Worm (Caenorhabditis elegans) whole organism, L4 larva: ENCODE data around the gene clec-5.

Experiments used
- ama-1 ChIP-seq: fragments of 150-350 bp; optimal IDR thresholded peaks from 2 replicates; lab custom pipeline; 2014; ENCODE audit warnings: inconsistent platforms, mixed read lengths
- arid-1 ChIP-seq: fragments of 200-800 bp; sonication (Bioruptor generic); conservative IDR thresholded peaks from 2 replicates; pipeline ENCODE4 v1.3.6; 2022; ENCODE audit warnings: missing genetic modification reagents, missing genetic modification characterization, missing compliant biosample characterization
- ceh-28 ChIP-seq: fragments of 150-350 bp; optimal IDR thresholded peaks from 2 replicates; lab custom pipeline; 2014; ENCODE audit warnings: missing biosample characterization, missing genetic modification reagents, missing genetic modification characterization
- fos-1 ChIP-seq: fragments of 150-350 bp; optimal IDR thresholded peaks from 2 replicates; lab custom pipeline; 2014; ENCODE audit warnings: missing biosample characterization, missing genetic modification characterization
- lir-3 ChIP-seq: sonication (generic microtip); optimal IDR thresholded peaks from 2 replicates; lab custom pipeline; 2016; ENCODE audit warnings: mild to moderate bottlenecking, missing genetic modification characterization, missing compliant biosample characterization
- nhr-111 ChIP-seq: fragments of 200-800 bp; sonication (Bioruptor generic); optimal IDR thresholded peaks from 2 replicates; lab custom pipeline; 2018; ENCODE audit warnings: mild to moderate bottlenecking, missing genetic modification characterization, missing compliant biosample characterization
- sdz-12 ChIP-seq: fragments of 200-800 bp; sonication (Bioruptor generic); optimal IDR thresholded peaks from 2 replicates; lab custom pipeline; 2018; ENCODE audit warnings: mild to moderate bottlenecking, missing genetic modification characterization, missing compliant biosample characterization

DNA sequence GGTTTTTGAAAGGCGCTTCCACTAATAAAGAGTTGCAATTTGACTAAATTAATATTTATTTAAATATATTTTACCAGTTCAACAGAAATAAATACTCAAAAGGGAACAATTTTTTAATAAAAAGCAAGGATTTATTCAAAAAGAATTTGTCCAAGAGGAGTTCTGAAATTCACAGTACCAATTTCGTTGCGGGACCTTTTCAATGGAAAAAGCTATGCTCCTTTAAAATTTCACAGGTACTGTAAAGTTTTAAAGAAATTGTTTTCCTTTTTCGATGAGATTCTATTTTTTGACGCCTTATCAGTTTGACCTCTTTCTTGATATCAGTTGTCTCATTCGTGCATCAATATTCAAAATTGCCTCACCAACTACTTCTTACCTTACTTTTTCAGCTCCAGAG is 16.9 kb upstream of the clec-5 start, which contains the start of gene tag-340:
- TF ChIP-seq fos-1 (tag; lab: Kevin White, UChicago) = no peak
- TF ChIP-seq ceh-28 (tag; lab: Kevin White, UChicago) = no peak
- TF ChIP-seq arid-1 (GFP tag; lab: Robert Waterston, UW) = no peak
- TF ChIP-seq nhr-111 (GFP tag; lab: Kevin White, UChicago) = no peak
- no peak for TF ChIP-seq ama-1 (lab: Kevin White, UChicago)
- TF ChIP-seq sdz-12 (GFP tag; lab: Kevin White, UChicago) = no peak
- TF ChIP-seq lir-3 (tag; lab: Kevin White, UChicago) = no peak
